Worm (Caenorhabditis elegans) whole organism, early embryonic: ENCODE data around the gene T24G10.2.

ENCODE experiments used
- B0310.2 ChIP-seq: sonication (generic microtip); optimal IDR thresholded peaks from 2 replicates; lab custom pipeline; 2016; ENCODE audit warnings: mild to moderate bottlenecking, missing genetic modification characterization, missing compliant biosample characterization
- F13C5.2 ChIP-seq: sonication (generic microtip); optimal IDR thresholded peaks from 2 replicates; lab custom pipeline; 2017; ENCODE audit warnings: mild to moderate bottlenecking, missing genetic modification characterization, inconsistent platforms, missing compliant biosample characterization
- aly-1 ChIP-seq: sonication (generic microtip); optimal IDR thresholded peaks from 2 replicates; lab custom pipeline; 2016; ENCODE audit warnings: missing genetic modification characterization, missing compliant biosample characterization
- ama-1 ChIP-seq: fragments of 150-350 bp; optimal IDR thresholded peaks from 2 replicates; lab custom pipeline; 2014
- ceh-13 ChIP-seq: fragments of 200-800 bp; sonication (Bioruptor generic); optimal IDR thresholded peaks from 2 replicates; lab custom pipeline; 2018; ENCODE audit warnings: mild to moderate bottlenecking, missing genetic modification characterization, missing compliant biosample characterization
- ceh-36 ChIP-seq: sonication (generic microtip); optimal IDR thresholded peaks from 2 replicates; lab custom pipeline; 2016; ENCODE audit warnings: missing genetic modification characterization, inconsistent platforms, missing compliant biosample characterization
- ets-7 ChIP-seq: sonication (generic microtip); optimal IDR thresholded peaks from 2 replicates; lab custom pipeline; 2016; ENCODE audit warnings: missing genotype, missing genetic modification characterization, missing compliant biosample characterization
- flt-1 ChIP-seq: fragments of 200-800 bp; sonication (Bioruptor generic); IDR thresholded peaks from 2 replicates; pipeline ENCODE4 v1.3.6; 2022; ENCODE audit warnings: missing genetic modification characterization, missing compliant biosample characterization
- hmbx-1 ChIP-seq: sonication (generic microtip); optimal IDR thresholded peaks from 2 replicates; lab custom pipeline; 2016; ENCODE audit warnings: mild to moderate bottlenecking, missing genetic modification characterization, missing compliant biosample characterization
- hmg-4 ChIP-seq: fragments of 200-800 bp; sonication (Bioruptor generic); optimal IDR thresholded peaks from 2 replicates; lab custom pipeline; 2018; ENCODE audit warnings: mild to moderate bottlenecking, missing genetic modification characterization, missing compliant biosample characterization
- hnd-1 ChIP-seq: sonication (generic microtip); optimal IDR thresholded peaks from 2 replicates; lab custom pipeline; 2016; ENCODE audit warnings: missing genetic modification characterization, missing compliant biosample characterization
- pes-1 ChIP-seq: fragments of 200-800 bp; sonication (Bioruptor generic); IDR thresholded peaks from 2 replicates; pipeline ENCODE4 v1.3.6; 2022; ENCODE audit warnings: missing genetic modification reagents, missing genetic modification characterization, missing compliant biosample characterization
- scrt-1 ChIP-seq: fragments of 200-800 bp; sonication (Bioruptor generic); IDR thresholded peaks from 2 replicates; pipeline ENCODE4 v1.3.6; 2022; ENCODE audit warnings: missing genetic modification characterization, missing compliant biosample characterization
- sea-1 ChIP-seq: fragments of 200-800 bp; sonication (Bioruptor generic); conservative IDR thresholded peaks from 2 replicates; pipeline ENCODE4 v1.3.6; 2022; ENCODE audit warnings: missing genetic modification characterization, missing compliant biosample characterization
- tbx-11 ChIP-seq: fragments of 200-800 bp; sonication (Bioruptor generic); IDR thresholded peaks from 2 replicates; pipeline ENCODE4 v1.3.6; 2022; ENCODE audit warnings: missing genetic modification characterization, missing compliant biosample characterization
- tbx-37 ChIP-seq: fragments of 200-800 bp; sonication (Bioruptor generic); conservative IDR thresholded peaks from 2 replicates; pipeline ENCODE4 v1.3.6; 2022; ENCODE audit warnings: missing genetic modification reagents, missing genetic modification characterization, missing compliant biosample characterization
- tra-4 ChIP-seq: sonication (generic microtip); optimal IDR thresholded peaks from 2 replicates; lab custom pipeline; 2017; ENCODE audit warnings: missing genetic modification characterization, missing compliant biosample characterization

The T24G10.2 gene

ce11 chrIII:5442711-5443253 is at the start of gene T24G10.2, which contains the start of gene disl-2:
Gene T24G10.2 (minus strand): TSS chrIII:5442761.
Gene disl-2 (plus strand): TSS chrIII:5443167.
- no peak for TF ChIP-seq tbx-11 (GFP tag; lab: Robert Waterston, UW)
- peak; percentile 41 for TF ChIP-seq F13C5.2

ce11 chrIII:5487087-5487603 is 44.6 kb upstream of the T24G10.2 start, which contains the start of gene osg-1:
Gene osg-1 (plus strand): TSS chrIII:5487553.
- TF ChIP-seq flt-1 (GFP tag; lab: Robert Waterston, UW) (no peak), aly-1 (tag; lab: Kevin White, UChicago) (no peak), ceh-36 (tag; lab: Kevin White, UChicago) (no peak), sea-1 (GFP tag; lab: Robert Waterston, UW) (no peak), tbx-37 (GFP tag; lab: Robert Waterston, UW) (no peak), pes-1 (GFP tag; lab: Robert Waterston, UW) (no peak), ceh-13 (GFP tag; lab: Kevin White, UChicago) (no peak), ama-1 (lab: Kevin White, UChicago) (no peak), tbx-11 (GFP tag; lab: Robert Waterston, UW) (no peak), tra-4 (tag; lab: Kevin White, UChicago) (no peak), hmg-4 (GFP tag; lab: Kevin White, UChicago) (no peak), ets-7 (tag; lab: Kevin White, UChicago) (no peak)

ce11 chrIII:5486345-5486744 is 43.8 kb upstream of the T24G10.2 start:
- TF ChIP-seq tbx-37 (GFP tag; lab: Robert Waterston, UW): no peak
- no peak for TF ChIP-seq hmbx-1
- TF ChIP-seq B0310.2 (tag; lab: Kevin White, UChicago): no peak
- TF ChIP-seq scrt-1: no peak
- TF ChIP-seq tra-4 (tag; lab: Kevin White, UChicago): no peak

- TF ChIP-seq hnd-1 (no peak), hmbx-1 (no peak), ets-7 (tag; lab: Kevin White, UChicago) (no peak), tra-4 (tag; lab: Kevin White, UChicago) (no peak), hmg-4 (GFP tag; lab: Kevin White, UChicago) (no peak)
Observed at ce11 chrIII:5483738-5484315, 41.3 kb upstream of the T24G10.2 start, which contains the start of the genes R02F2.7 and R02F2.4. Gene R02F2.7 (minus strand): TSS chrIII:5483773. Gene R02F2.4 (plus strand): TSS chrIII:5484289.

- no peak for TF ChIP-seq flt-1 (GFP tag; lab: Robert Waterston, UW)
- 0 out of 2 replicates have a peak, but pooled peaks have one; percentile 7 for TF ChIP-seq tbx-11 (GFP tag; lab: Robert Waterston, UW)
- TF ChIP-seq aly-1 (tag; lab: Kevin White, UChicago): no peak
Observed at ce11 chrIII:5479493-5480167, 37.1 kb upstream of the T24G10.2 start.

ce11 chrIII:5478824-5479368 is 36.3 kb upstream of the T24G10.2 start, which contains the start of the genes R02F2.6 and R02F2.5:
Gene R02F2.6 (minus strand): TSS chrIII:5478924.
Gene R02F2.5 (plus strand): TSS chrIII:5479318.
- TF ChIP-seq scrt-1: no peak

- TF ChIP-seq flt-1 (GFP tag; lab: Robert Waterston, UW): no peak
- no peak for TF ChIP-seq aly-1 (tag; lab: Kevin White, UChicago)
- TF ChIP-seq tra-4 (tag; lab: Kevin White, UChicago): no peak
- no peak for TF ChIP-seq ceh-13 (GFP tag; lab: Kevin White, UChicago)
- TF ChIP-seq hnd-1: no peak
- no peak for TF ChIP-seq tbx-37 (GFP tag; lab: Robert Waterston, UW)
- no peak for TF ChIP-seq F13C5.2
- no peak for TF ChIP-seq hmbx-1
- no peak for TF ChIP-seq pes-1 (GFP tag; lab: Robert Waterston, UW)
- TF ChIP-seq hmg-4 (GFP tag; lab: Kevin White, UChicago): no peak
- no peak for TF ChIP-seq ama-1 (lab: Kevin White, UChicago)
- no peak for TF ChIP-seq ceh-36 (tag; lab: Kevin White, UChicago)
- TF ChIP-seq scrt-1: no peak
Observed at ce11 chrIII:5478011-5478410, 35.5 kb upstream of the T24G10.2 start, which contains the start of gene R02F2.10. Gene R02F2.10 (plus strand): TSS chrIII:5478311.

- no peak for TF ChIP-seq ceh-36 (tag; lab: Kevin White, UChicago)
- no peak for TF ChIP-seq sea-1 (GFP tag; lab: Robert Waterston, UW)
- TF ChIP-seq aly-1 (tag; lab: Kevin White, UChicago): no peak
- no peak for TF ChIP-seq B0310.2 (tag; lab: Kevin White, UChicago)
- no peak for TF ChIP-seq tra-4 (tag; lab: Kevin White, UChicago)
- no peak for TF ChIP-seq pes-1 (GFP tag; lab: Robert Waterston, UW)
- no peak for TF ChIP-seq F13C5.2
- TF ChIP-seq hmg-4 (GFP tag; lab: Kevin White, UChicago): no peak
- TF ChIP-seq hnd-1: no peak
- no peak for TF ChIP-seq scrt-1
- TF ChIP-seq ama-1 (lab: Kevin White, UChicago): no peak
- TF ChIP-seq ceh-13 (GFP tag; lab: Kevin White, UChicago): no peak
- TF ChIP-seq tbx-11 (GFP tag; lab: Robert Waterston, UW): no peak
- TF ChIP-seq ets-7 (tag; lab: Kevin White, UChicago): no peak
- no peak for TF ChIP-seq flt-1 (GFP tag; lab: Robert Waterston, UW)
- TF ChIP-seq tbx-37 (GFP tag; lab: Robert Waterston, UW): no peak
- no peak for TF ChIP-seq hmbx-1
Observed at ce11 chrIII:5474176-5474575, 31.6 kb upstream of the T24G10.2 start, which contains the start of gene lon-1. Gene lon-1 (plus strand): TSS chrIII:5474476.
